Fruit fly (Drosophila melanogaster): Measurements from ENCODE around the gene mei-38.

The mei-38 gene

DNA sequence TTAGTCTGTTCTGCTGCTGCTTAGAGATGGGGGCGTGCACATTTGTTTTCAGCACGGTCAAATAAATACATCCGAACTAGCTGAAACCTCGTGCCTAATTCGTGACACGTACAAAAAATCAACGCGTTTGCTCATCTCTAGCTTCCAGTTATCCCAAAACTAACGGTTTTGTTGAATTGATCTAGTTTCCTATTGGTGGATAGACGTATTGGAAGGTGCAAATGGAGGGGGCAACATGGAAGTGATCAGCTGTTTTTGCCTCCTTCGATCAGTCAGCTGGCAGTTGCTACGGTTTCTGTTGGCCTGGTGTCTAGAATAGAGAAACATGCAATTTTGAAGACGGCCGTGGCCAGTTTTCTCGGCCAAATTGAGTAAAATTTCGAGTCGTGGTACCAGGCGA, 40.8 kb downstream of the mei-38 start (continued):
- TF ChIP-seq CG8924 (tag; optimal IDR thresholded peaks at IDR 0.05) (peak; percentile 27), ken (GFP tag; IDR thresholded peaks at IDR 0.05) (peak; percentile 30; the same call in 1 of the 3 replicates), Bgb (GFP tag; IDR thresholded peaks at IDR 0.05; ENCODE audit: partially characterized antibody) (peak; percentile 91), E2f2 (GFP tag; IDR thresholded peaks at IDR 0.05) (peak; percentile 35; the same call in 1 of the 2 replicates), CG14860 (GFP tag; IDR thresholded peaks at IDR 0.05; ENCODE audit: partially characterized antibody) (peak; percentile 83), so (GFP tag; IDR thresholded peaks at IDR 0.05) (no peak), CG33213 (GFP tag; optimal IDR thresholded peaks at IDR 0.05) (peak; percentile 35), chif (GFP tag; optimal IDR thresholded peaks at IDR 0.05) (no peak), Med (GFP tag) (peak; percentile 92), Hr51 (GFP tag; optimal IDR thresholded peaks at IDR 0.05) (peak; percentile 10 to 32), Hr39 (optimal IDR thresholded peaks at IDR 0.05) (no peak), CG33557 (GFP tag; optimal IDR thresholded peaks at IDR 0.05) (no peak), slbo (GFP tag; IDR thresholded peaks at IDR 0.05) (peak; percentile 62; the same call in 1 of the 2 replicates), CG3281 (GFP tag; optimal IDR thresholded peaks at IDR 0.05) (peak; percentile 4), Trl (optimal IDR thresholded peaks at IDR 0.05) (no peak), Trl (GFP tag; optimal IDR thresholded peaks at IDR 0.05) (peak; percentile 29), insv (GFP tag; optimal IDR thresholded peaks at IDR 0.05) (peak in 1 of 2 experiments; percentile 77), CG7556 (GFP tag; optimal IDR thresholded peaks at IDR 0.05) (peak; percentile 42), CG10654 (GFP tag; optimal IDR thresholded peaks at IDR 0.05) (no peak), CG10959 (GFP tag; IDR thresholded peaks at IDR 0.05) (no peak), CG8089 (GFP tag; optimal IDR thresholded peaks at IDR 0.05) (no peak), Spps (tag; optimal IDR thresholded peaks at IDR 0.05) (no peak), Ptx1 (GFP tag; IDR thresholded peaks at IDR 0.05) (peak; percentile 51; the same call in 1 of the 2 replicates), CG1647 (GFP tag; optimal IDR thresholded peaks at IDR 0.05) (no peak), Hr3 (GFP tag; optimal IDR thresholded peaks at IDR 0.05) (peak; percentile 16), cg (GFP tag; optimal IDR thresholded peaks at IDR 0.05) (no peak), Scr (GFP tag; IDR thresholded peaks at IDR 0.05; ENCODE audit: partially characterized antibody) (peak; percentile 93), CG6689 (GFP tag; IDR thresholded peaks at IDR 0.05) (no peak), dmrt11E (tag; optimal IDR thresholded peaks at IDR 0.05) (peak; percentile 5), Meics (GFP tag; optimal IDR thresholded peaks at IDR 0.05) (peak; percentile 34), CrebB (tag; optimal IDR thresholded peaks at IDR 0.05) (no peak), ttk (GFP tag; IDR thresholded peaks at IDR 0.05) (no peak), CG10267 (tag; optimal IDR thresholded peaks at IDR 0.05) (no peak), ssp (GFP tag; IDR thresholded peaks at IDR 0.05) (no peak), ranshi (GFP tag; IDR thresholded peaks at IDR 0.05) (0 out of 2 replicates have a peak, but pooled peaks have one; percentile 8), BEAF-32 (GFP tag; optimal IDR thresholded peaks at IDR 0.05) (peak; percentile 85), ap (GFP tag; IDR thresholded peaks at IDR 0.05) (no peak), CG43689 (GFP tag; IDR thresholded peaks at IDR 0.05) (no peak), eyg (GFP tag; optimal IDR thresholded peaks at IDR 0.05) (peak; percentile 30), mirr (GFP tag; optimal IDR thresholded peaks at IDR 0.05) (peak; percentile 29), CG31441 (GFP tag; IDR thresholded peaks at IDR 0.05) (no peak), CG2678 (tag; optimal IDR thresholded peaks at IDR 0.05) (peak; percentile 36), NfI (GFP tag; optimal IDR thresholded peaks at IDR 0.05) (peak; percentile 14), jigr1 (GFP tag; IDR thresholded peaks at IDR 0.05) (no peak), CG2889 (GFP tag; IDR thresholded peaks at IDR 0.05) (no peak), knrl (GFP tag; IDR thresholded peaks at IDR 0.05; ENCODE audit: partially characterized antibody) (peak; percentile 89), sob (GFP tag; IDR thresholded peaks at IDR 0.05) (peak; percentile 75), gcm (GFP tag; optimal IDR thresholded peaks at IDR 0.05) (peak; percentile 44), CG6765 (GFP tag; optimal IDR thresholded peaks at IDR 0.05) (no peak), onecut (GFP tag; IDR thresholded peaks at IDR 0.05) (peak; percentile 35; the same call in 1 of the 2 replicates), Blimp-1 (GFP tag; optimal IDR thresholded peaks at IDR 0.05) (peak; percentile 22)
